ENCODE assay signal across 3 fruit fly cellular contexts in the genomic region with DNA sequence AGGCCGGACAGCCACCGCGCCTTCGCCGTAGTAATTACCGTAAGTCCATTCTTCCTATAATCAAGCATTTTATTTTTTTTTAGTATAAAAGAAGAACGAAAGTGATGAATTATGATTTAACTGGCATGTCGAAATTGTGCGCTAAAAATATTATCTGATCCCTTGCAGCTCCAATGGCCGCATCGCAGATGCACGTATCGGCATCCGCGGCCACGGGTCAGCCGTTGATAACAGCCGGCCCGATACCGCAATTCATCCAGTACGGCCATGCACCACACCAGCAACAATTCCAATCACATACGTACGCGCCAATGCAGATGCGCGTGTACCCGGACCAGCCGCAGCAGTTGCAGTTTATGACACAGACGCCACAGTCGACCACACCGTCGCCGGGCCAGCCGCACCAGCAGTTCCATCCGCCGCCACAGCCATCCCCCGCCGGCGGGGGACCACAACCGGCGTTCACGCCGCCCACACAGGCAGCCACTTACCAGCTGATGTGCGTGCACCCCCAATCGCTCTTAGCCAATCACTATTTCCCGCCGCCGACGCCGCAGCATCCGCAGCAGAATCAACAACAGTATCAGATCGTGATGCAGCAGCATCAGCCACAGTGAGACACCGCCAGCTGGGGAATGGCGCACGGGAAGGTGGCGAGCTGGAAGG.
TF ChIP-seq lines count a peak whose summit lies in the region.

No protein-coding gene starts in this region.

- no peak for TF ChIP-seq CTCF in whole organism, embryonic (GFP tag; optimal IDR thresholded peaks at IDR 0.05; lab: Kevin White, UChicago)

TF ChIP-seq in whole organism, embryonic, 481 proteins besides CTCF, POLR2A, EP300 and RAD21:
- TF ChIP-seq Med (GFP tag; lab: Kevin White, UChicago) (peak; percentile 77), CG15269 (tag; optimal IDR thresholded peaks at IDR 0.05; lab: Kevin White, UChicago) (no peak), slp2 (GFP tag; optimal IDR thresholded peaks at IDR 0.05; lab: Kevin White, UChicago) (no peak), zf30C (GFP tag; optimal IDR thresholded peaks at IDR 0.05; lab: Kevin White, UChicago) (no peak), CG6854 (GFP tag; optimal IDR thresholded peaks at IDR 0.05; lab: Kevin White, UChicago) (no peak), Ets65A (GFP tag; lab: Kevin White, UChicago) (peak; percentile 73), sr (GFP tag; IDR thresholded peaks at IDR 0.05; lab: Robert Waterston, UW) (peak; percentile 77), Hr39 (optimal IDR thresholded peaks at IDR 0.05; lab: Kevin White, UChicago) (peak; percentile 36), Fer3 (tag; optimal IDR thresholded peaks at IDR 0.05; lab: Kevin White, UChicago) (no peak), D (optimal IDR thresholded peaks at IDR 0.05; lab: Kevin White, UChicago) (no peak), D (GFP tag; optimal IDR thresholded peaks at IDR 0.05; lab: Kevin White, UChicago) (no peak), CG31224 (GFP tag; IDR thresholded peaks at IDR 0.05; lab: Robert Waterston, UW) (no peak), D19B (GFP tag; optimal IDR thresholded peaks at IDR 0.05; lab: Kevin White, UChicago) (no peak)
TF ChIP-seq in whole organism, embryonic: peak in this region for 4.

TF ChIP-seq in whole organism, prepupa, 60 proteins besides CTCF, POLR2A, EP300 and RAD21:
- TF ChIP-seq lz (GFP tag; optimal IDR thresholded peaks at IDR 0.05; lab: Kevin White, UChicago), result no peak
- peak; percentile 95 for TF ChIP-seq svp (GFP tag; lab: Kevin White, UChicago)
TF ChIP-seq in whole organism, prepupa: peak in this region for 1.

TF ChIP-seq in whole organism, wandering third instar larva, 38 proteins besides CTCF, POLR2A, EP300 and RAD21:
- TF ChIP-seq Vsx2 (GFP tag; optimal IDR thresholded peaks at IDR 0.05; lab: Kevin White, UChicago; ENCODE audit: partially characterized antibody) (no peak), ey (GFP tag; optimal IDR thresholded peaks at IDR 0.05; lab: Kevin White, UChicago) (no peak), Dfd (GFP tag; optimal IDR thresholded peaks at IDR 0.05; lab: Kevin White, UChicago) (peak; percentile 81)
